Worm (Caenorhabditis elegans) whole organism, L3 larva: ENCODE measurements around the gene Y81G3A.6.

ENCODE experiments used
- ama-1 ChIP-seq: fragments of 150-350 bp; optimal IDR thresholded peaks from 2 replicates; lab custom pipeline; 2018
- ceh-16 ChIP-seq: sonication (generic microtip); optimal IDR thresholded peaks from 2 replicates; lab custom pipeline; 2017; ENCODE audit warnings: missing biosample characterization, missing genetic modification characterization
- ceh-28 ChIP-seq: fragments of 150-350 bp; optimal IDR thresholded peaks from 2 replicates; lab custom pipeline; 2014; ENCODE audit warnings: missing biosample characterization, missing genetic modification reagents, missing genetic modification characterization
- ceh-82 ChIP-seq: fragments of 150-350 bp; optimal IDR thresholded peaks from 2 replicates; lab custom pipeline; 2014; ENCODE audit warnings: missing biosample characterization, missing genetic modification characterization
- ceh-9 ChIP-seq: sonication (generic microtip); optimal IDR thresholded peaks from 2 replicates; lab custom pipeline; 2018; ENCODE audit warnings: missing biosample characterization, missing genetic modification characterization
- daf-12 ChIP-seq: fragments of 150-350 bp; optimal IDR thresholded peaks from 2 replicates; lab custom pipeline; 2014; ENCODE audit warnings: missing biosample characterization, missing genetic modification reagents, missing genetic modification characterization
- egl-27 ChIP-seq: sonication (generic microtip); optimal IDR thresholded peaks from 4 replicates; lab custom pipeline; 2017; ENCODE audit warnings: missing biosample characterization, missing genetic modification reagents, missing genetic modification characterization
- egl-5 ChIP-seq: fragments of 150-350 bp; optimal IDR thresholded peaks from 2 replicates; lab custom pipeline; 2017; ENCODE audit warnings: missing biosample characterization, missing genetic modification reagents, missing genetic modification characterization, inconsistent platforms
- elt-1 ChIP-seq: fragments of 150-350 bp; optimal IDR thresholded peaks from 2 replicates; lab custom pipeline; 2014; ENCODE audit warnings: missing biosample characterization, missing genetic modification characterization
- elt-2 ChIP-seq: sonication (generic microtip); optimal IDR thresholded peaks from 2 replicates; lab custom pipeline; 2016; ENCODE audit warnings: missing genetic modification reagents, mild to moderate bottlenecking, missing genetic modification characterization, missing compliant biosample characterization
- elt-3 ChIP-seq, 3 experiments: fragments of 150-350 bp in 1 of 3; sonication (generic microtip) in 2 of 3; optimal IDR thresholded peaks; 2 replicates in 2 of 3; 4 replicates in 1 of 3; lab custom pipeline; 2014 to 2017; ENCODE audit warnings: missing biosample characterization in 3 of 3, missing genetic modification characterization in 3 of 3
- eor-1 ChIP-seq, 2 experiments: fragments of 150-350 bp; optimal IDR thresholded peaks; 2 replicates each; lab custom pipeline; 2014 to 2018; ENCODE audit warnings: missing biosample characterization in 2 of 2, missing genetic modification characterization in 2 of 2
- fkh-10 ChIP-seq: sonication (generic microtip); optimal IDR thresholded peaks from 2 replicates; lab custom pipeline; 2017; ENCODE audit warnings: missing biosample characterization, missing genetic modification reagents, missing genetic modification characterization
- fkh-2 ChIP-seq: fragments of 150-350 bp; optimal IDR thresholded peaks from 2 replicates; lab custom pipeline; 2014; ENCODE audit warnings: missing biosample characterization, missing genetic modification reagents, missing genetic modification characterization
- fos-1 ChIP-seq: fragments of 150-350 bp; optimal IDR thresholded peaks from 2 replicates; lab custom pipeline; 2014; ENCODE audit warnings: missing biosample characterization, missing genetic modification characterization
- jun-1 ChIP-seq: fragments of 150-350 bp; optimal IDR thresholded peaks from 2 replicates; lab custom pipeline; 2014; ENCODE audit warnings: missing biosample characterization, missing genetic modification reagents, missing genetic modification characterization
- lin-15B ChIP-seq: fragments of 150-350 bp; optimal IDR thresholded peaks from 2 replicates; lab custom pipeline; 2014; ENCODE audit warnings: missing biosample characterization, missing genetic modification characterization
- nfya-1 ChIP-seq: sonication (generic microtip); optimal IDR thresholded peaks from 2 replicates; lab custom pipeline; 2017; ENCODE audit warnings: missing genetic modification characterization, mild to moderate bottlenecking, missing compliant biosample characterization, antibody characterized with exemption, moderate library complexity; ENCODE audit not compliant: insufficient read depth
- nhr-11 ChIP-seq: fragments of 150-350 bp; optimal IDR thresholded peaks from 2 replicates; lab custom pipeline; 2014; ENCODE audit warnings: missing biosample characterization, missing genetic modification characterization
- nhr-12 ChIP-seq: fragments of 150-350 bp; optimal IDR thresholded peaks from 2 replicates; lab custom pipeline; 2014; ENCODE audit warnings: missing biosample characterization, missing genetic modification characterization
- nhr-23 ChIP-seq: fragments of 150-350 bp; optimal IDR thresholded peaks from 2 replicates; lab custom pipeline; 2014; ENCODE audit warnings: missing biosample characterization, missing genetic modification reagents, missing genetic modification characterization
- nhr-237 ChIP-seq: fragments of 150-350 bp; optimal IDR thresholded peaks from 2 replicates; lab custom pipeline; 2014; ENCODE audit warnings: missing biosample characterization, missing genetic modification characterization
- nhr-25 ChIP-seq: sonication (generic microtip); optimal IDR thresholded peaks from 2 replicates; lab custom pipeline; 2017; ENCODE audit warnings: missing biosample characterization, missing genetic modification characterization
- nhr-28 ChIP-seq: fragments of 150-350 bp; optimal IDR thresholded peaks from 2 replicates; lab custom pipeline; 2014; ENCODE audit warnings: missing biosample characterization, missing genetic modification characterization
- nhr-43 ChIP-seq: sonication (generic microtip); optimal IDR thresholded peaks from 2 replicates; lab custom pipeline; 2016; ENCODE audit warnings: mild to moderate bottlenecking, missing genetic modification characterization, missing compliant biosample characterization; ENCODE audit not compliant: poor library complexity, severe bottlenecking
- nhr-77 ChIP-seq: fragments of 150-350 bp; optimal IDR thresholded peaks from 2 replicates; lab custom pipeline; 2014; ENCODE audit warnings: missing biosample characterization, missing genetic modification characterization
- pqm-1 ChIP-seq: fragments of 150-350 bp; optimal IDR thresholded peaks from 2 replicates; lab custom pipeline; 2017; ENCODE audit warnings: missing biosample characterization, missing genetic modification characterization, inconsistent platforms
- sea-2 ChIP-seq: fragments of 150-350 bp; sonication (generic microtip); optimal IDR thresholded peaks from 4 replicates; lab custom pipeline; 2014; ENCODE audit warnings: missing biosample characterization, missing genetic modification reagents, missing genetic modification characterization
- skn-1 ChIP-seq: fragments of 150-350 bp; optimal IDR thresholded peaks from 2 replicates; lab custom pipeline; 2014; ENCODE audit warnings: missing biosample characterization, missing genetic modification characterization
- unc-39 ChIP-seq: sonication (generic microtip); optimal IDR thresholded peaks from 4 replicates; lab custom pipeline; 2017; ENCODE audit warnings: missing biosample characterization, missing genetic modification characterization
- zag-1 ChIP-seq: fragments of 150-350 bp; optimal IDR thresholded peaks from 2 replicates; lab custom pipeline; 2014; ENCODE audit warnings: missing biosample characterization, missing genetic modification characterization
- ztf-11 ChIP-seq: fragments of 150-350 bp; optimal IDR thresholded peaks from 2 replicates; lab custom pipeline; 2014; ENCODE audit warnings: missing biosample characterization, missing genetic modification characterization
- ztf-4 ChIP-seq: fragments of 150-350 bp; optimal IDR thresholded peaks from 2 replicates; lab custom pipeline; 2014; ENCODE audit warnings: missing biosample characterization, missing genetic modification characterization

Y81G3A.6 gene

ce11 chrII:13098175-13098574 is 15.9 kb upstream of the Y81G3A.6 start, which contains the start of gene col-86:
Gene col-86 (minus strand): TSS chrII:13098275.
- TF ChIP-seq nhr-237 (no peak), sea-2 (no peak), ama-1 (lab: Kevin White, UChicago) (no peak), elt-3 (tag; optimal IDR thresholded peaks at IDR 0.05; lab: Kevin White, UChicago) (no peak), ceh-16 (tag; lab: Kevin White, UChicago) (no peak), nhr-23 (tag; lab: Kevin White, UChicago) (no peak), fos-1 (tag; lab: Kevin White, UChicago) (no peak), ceh-28 (no peak), ztf-11 (no peak), nhr-77 (tag; lab: Kevin White, UChicago) (no peak), nhr-11 (tag; lab: Kevin White, UChicago) (no peak), nhr-28 (tag; lab: Kevin White, UChicago) (no peak), lin-15B (tag; lab: Kevin White, UChicago) (no peak), ceh-9 (tag; lab: Kevin White, UChicago) (no peak), fkh-2 (tag; lab: Kevin White, UChicago) (no peak), pqm-1 (tag; lab: Kevin White, UChicago) (no peak), nhr-25 (tag; lab: Kevin White, UChicago) (no peak), elt-2 (tag; lab: Kevin White, UChicago) (no peak), jun-1 (tag; lab: Kevin White, UChicago) (no peak), fkh-10 (GFP tag; lab: Kevin White, UChicago) (no peak)

DNA sequence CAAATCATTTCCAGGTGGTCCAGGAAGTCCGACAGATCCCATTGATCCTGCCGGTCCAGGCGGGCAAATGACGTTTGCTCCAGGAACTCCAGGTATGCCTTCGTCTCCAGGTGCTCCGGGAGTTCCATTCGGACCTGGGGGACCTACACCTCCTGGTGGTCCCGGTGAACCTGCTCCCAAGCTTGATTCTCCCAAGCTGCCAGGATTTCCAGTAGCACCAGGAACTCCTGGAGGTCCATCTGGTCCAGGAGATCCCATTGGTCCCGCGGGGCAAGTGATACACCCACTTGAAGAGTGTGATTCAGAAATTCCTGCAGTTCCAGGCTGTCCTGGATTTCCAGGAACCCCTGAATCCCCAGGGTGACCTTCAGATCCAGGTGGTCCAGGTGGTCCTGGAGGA is 14.0 kb upstream of the Y81G3A.6 start:
- TF ChIP-seq pqm-1 (tag; lab: Kevin White, UChicago) (no peak), ceh-82 (tag; lab: Kevin White, UChicago) (no peak), ceh-28 (no peak)
- TF ChIP-seq, all 47 proteins: peak for 0

ce11 chrII:13091857-13092256 is 9.6 kb upstream of the Y81G3A.6 start:
- TF ChIP-seq nhr-11 (tag; lab: Kevin White, UChicago) = no peak
- no peak for TF ChIP-seq nhr-43 (tag; lab: Kevin White, UChicago)
- no peak for TF ChIP-seq ama-1 (lab: Kevin White, UChicago)
- no peak for TF ChIP-seq skn-1 (tag; lab: Kevin White, UChicago)
- no peak for TF ChIP-seq egl-5 (tag; lab: Kevin White, UChicago)
- no peak for TF ChIP-seq zag-1
- no peak for TF ChIP-seq daf-12
- no peak for TF ChIP-seq nhr-237
- no peak for TF ChIP-seq elt-1
- TF ChIP-seq fos-1 (tag; lab: Kevin White, UChicago) = no peak
- TF ChIP-seq eor-1 (tag; optimal IDR thresholded peaks at IDR 0.05; lab: Kevin White, UChicago) = no peak
- TF ChIP-seq fkh-2 (tag; lab: Kevin White, UChicago) = no peak
- no peak for TF ChIP-seq ztf-4 (tag; lab: Kevin White, UChicago)
- no peak for TF ChIP-seq unc-39

DNA sequence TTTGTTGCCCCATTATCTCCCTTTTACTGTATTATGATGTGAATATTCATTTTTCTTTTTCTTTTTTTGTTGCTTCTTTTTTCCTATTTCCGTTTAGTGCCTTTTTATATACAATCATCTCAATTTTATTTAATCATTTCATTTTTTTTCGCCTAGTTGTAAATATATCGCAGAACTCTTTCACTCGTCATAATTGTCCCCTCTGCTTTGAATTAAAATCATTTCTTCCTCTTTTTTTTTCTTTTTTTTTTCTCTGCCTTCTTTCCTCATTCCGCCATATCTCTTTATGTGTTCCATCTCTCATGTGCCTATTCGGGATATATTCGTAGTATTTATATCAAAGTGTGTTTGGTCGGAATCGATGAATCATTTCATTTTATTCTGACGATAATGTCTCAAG is 8.8 kb upstream of the Y81G3A.6 start, which contains the start of gene Y81G3A.4:
Gene Y81G3A.4 (plus strand): TSS at position 301 of the 400 bp plus-strand sequence.
- TF ChIP-seq egl-27 (tag; lab: Kevin White, UChicago) (no peak), daf-12 (no peak), nfya-1 (no peak), nhr-43 (tag; lab: Kevin White, UChicago) (no peak)

DNA sequence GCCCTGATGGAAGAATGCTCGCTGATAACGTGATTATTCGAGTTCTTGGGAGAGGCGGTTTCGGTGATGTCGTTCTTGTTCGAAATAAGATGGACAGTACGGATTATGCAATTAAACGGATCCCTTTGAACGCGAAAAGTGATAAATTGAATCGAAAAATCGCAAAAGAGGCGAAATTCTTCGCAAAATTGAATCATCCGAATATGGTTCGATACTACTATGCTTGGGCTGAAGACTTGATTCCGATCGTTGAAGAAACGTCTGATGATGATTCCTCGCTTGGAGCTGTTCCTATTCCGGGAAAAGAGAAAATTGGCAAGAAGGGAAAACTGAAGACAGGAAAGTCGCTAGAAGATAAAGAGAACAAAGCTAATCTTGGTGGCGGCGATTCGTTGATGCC is 3.6 kb upstream of the Y81G3A.6 start:
- TF ChIP-seq zag-1 (no peak), nhr-12 (tag; lab: Kevin White, UChicago) (no peak), elt-3 (tag; optimal IDR thresholded peaks at IDR 0.05; lab: Kevin White, UChicago) (no peak), fkh-10 (GFP tag; lab: Kevin White, UChicago) (no peak), skn-1 (tag; lab: Kevin White, UChicago) (no peak), nhr-25 (tag; lab: Kevin White, UChicago) (no peak), elt-1 (no peak), sea-2 (no peak)
- TF ChIP-seq, all 47 proteins: peak for 0
